Worm (Caenorhabditis elegans) whole organism, L2 larva: ENCODE measurements around the gene pud-3.
A peak's percentile ranks its signal among the peaks of the same experiment; 100 is the strongest.

Source experiments
- C34F6.9 ChIP-seq: fragments of 150-350 bp; optimal IDR thresholded peaks from 2 replicates; lab custom pipeline; 2014; ENCODE audit warnings: missing biosample characterization, missing genetic modification characterization
- alr-1 ChIP-seq: fragments of 150-350 bp; optimal IDR thresholded peaks from 2 replicates; lab custom pipeline; 2014; ENCODE audit warnings: missing biosample characterization, missing genetic modification characterization
- egl-27 ChIP-seq: sonication (generic microtip); optimal IDR thresholded peaks from 3 replicates; lab custom pipeline; 2017; ENCODE audit warnings: missing biosample characterization, missing genetic modification reagents, missing genetic modification characterization
- fos-1 ChIP-seq: fragments of 150-350 bp; optimal IDR thresholded peaks from 2 replicates; lab custom pipeline; 2014; ENCODE audit warnings: missing biosample characterization, missing genetic modification characterization
- lin-13 ChIP-seq: fragments of 150-350 bp; optimal IDR thresholded peaks from 2 replicates; lab custom pipeline; 2014; ENCODE audit warnings: missing biosample characterization, missing genetic modification reagents, missing genetic modification characterization
- mdl-1 ChIP-seq, 2 experiments: fragments of 150-350 bp in 1 of 2; sonication (generic microtip) in 1 of 2; optimal IDR thresholded peaks; 2 replicates each; lab custom pipeline; 2017; ENCODE audit warnings: missing biosample characterization in 2 of 2, missing genetic modification characterization in 2 of 2
- nhr-129 ChIP-seq: fragments of 150-350 bp; optimal IDR thresholded peaks from 2 replicates; lab custom pipeline; 2014; ENCODE audit warnings: missing biosample characterization, missing genetic modification characterization
- nhr-21 ChIP-seq: fragments of 150-350 bp; optimal IDR thresholded peaks from 2 replicates; lab custom pipeline; 2014; ENCODE audit warnings: missing biosample characterization, missing genetic modification characterization
- sma-9 ChIP-seq, 2 experiments: fragments of 150-350 bp in 1 of 2; sonication (generic microtip) in 1 of 2; optimal IDR thresholded peaks; 2 replicates each; lab custom pipeline; 2014 to 2016; ENCODE audit warnings: missing genetic modification characterization in 2 of 2, mild to moderate bottlenecking in 1 of 2, missing biosample characterization in 1 of 2, missing compliant biosample characterization in 1 of 2, missing genetic modification reagents in 1 of 2, moderate library complexity in 1 of 2
- unc-55 ChIP-seq: fragments of 150-350 bp; sonication (generic microtip); optimal IDR thresholded peaks from 3 replicates; lab custom pipeline; 2014; ENCODE audit warnings: missing biosample characterization, missing genetic modification reagents, missing genetic modification characterization
- ztf-4 ChIP-seq: fragments of 150-350 bp; optimal IDR thresholded peaks from 2 replicates; lab custom pipeline; 2014; ENCODE audit warnings: missing biosample characterization, missing genetic modification characterization

The pud-3 gene

DNA sequence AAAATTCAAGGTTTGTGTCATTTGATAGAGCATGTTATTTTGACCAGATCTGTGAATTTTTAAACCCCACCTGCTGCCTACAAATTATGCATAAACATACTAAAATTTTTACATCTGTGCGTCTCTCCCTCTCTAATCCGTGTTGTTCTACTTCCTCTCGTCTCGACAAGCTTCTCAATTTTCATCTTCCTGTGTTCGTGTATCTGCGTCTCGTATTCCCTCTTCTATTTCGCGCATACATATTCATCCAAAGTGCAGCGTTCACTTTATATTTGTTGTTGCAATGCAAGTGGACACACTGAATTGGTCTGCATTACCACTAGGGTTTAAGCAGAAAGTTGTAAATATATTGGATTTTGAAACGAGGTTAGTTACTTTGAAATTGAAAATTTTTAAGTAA is 46.4 kb downstream of the pud-3 start, which contains the start of gene fbxa-137:
fbxa-137 (plus strand) TSS at position 274 of the 400 bp plus-strand sequence.
- TF ChIP-seq fos-1 (no peak), C34F6.9 (tag; lab: Kevin White, UChicago) (peak; percentile 21), unc-55 (GFP tag; lab: Kevin White, UChicago) (peak; percentile 62)

DNA sequence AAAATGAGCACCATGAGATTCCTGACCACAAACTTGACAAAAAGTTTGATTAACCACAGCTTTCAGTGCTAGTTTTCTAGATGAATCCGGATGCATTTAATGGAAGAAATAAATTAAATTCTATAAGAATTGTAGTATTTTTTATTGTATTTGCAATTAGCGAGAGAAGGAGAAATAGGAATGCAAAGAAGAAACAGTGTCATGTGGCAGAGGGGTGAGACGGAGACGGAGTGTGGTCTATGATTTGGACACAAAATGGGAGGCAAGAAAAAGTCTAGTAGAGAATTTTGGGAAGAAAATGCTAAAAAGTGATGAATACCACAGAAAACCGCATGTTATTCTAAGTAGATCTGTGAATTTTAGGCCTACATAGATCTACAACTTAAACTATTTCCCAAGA is 46.9 kb downstream of the pud-3 start, which contains the start of gene nhr-59:
nhr-59 (minus strand) TSS at position 214 of the 400 bp plus-strand sequence.
- no peak for TF ChIP-seq mdl-1 (tag; optimal IDR thresholded peaks at IDR 0.05; lab: Kevin White, UChicago)
- peak; percentile 13 for TF ChIP-seq nhr-129 (tag; lab: Kevin White, UChicago)

DNA sequence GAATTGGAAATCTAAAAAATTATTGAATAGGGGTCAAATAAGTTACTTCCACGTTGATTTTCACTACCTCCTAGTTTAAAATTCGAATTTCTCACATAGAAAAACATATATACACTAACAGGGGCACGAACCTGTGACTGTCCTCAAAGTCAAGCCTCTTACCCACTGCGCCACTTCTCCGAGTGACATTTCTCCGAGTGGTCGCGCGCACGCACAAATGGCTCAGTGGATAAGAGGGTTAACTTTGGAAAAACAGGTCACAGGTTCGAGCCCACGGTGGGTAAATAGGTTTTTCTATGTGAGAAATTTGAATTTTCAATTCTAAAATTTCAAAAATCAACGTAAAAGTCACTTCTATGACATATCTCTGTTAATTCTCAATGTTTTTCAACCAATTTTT is 47.7 kb downstream of the pud-3 start:
- no peak for TF ChIP-seq nhr-21
- no peak for TF ChIP-seq lin-13
- TF ChIP-seq fos-1 = no peak
- TF ChIP-seq alr-1 (tag; lab: Kevin White, UChicago) = no peak
- TF ChIP-seq egl-27 (tag; lab: Kevin White, UChicago) = no peak
- TF ChIP-seq sma-9 (GFP tag; optimal IDR thresholded peaks at IDR 0.05; lab: Kevin White, UChicago) = no peak
- no peak for TF ChIP-seq sma-9 (tag; optimal IDR thresholded peaks at IDR 0.05; lab: Kevin White, UChicago)
- TF ChIP-seq nhr-129 (tag; lab: Kevin White, UChicago) = no peak
- no peak for TF ChIP-seq ztf-4
